Fruit fly (Drosophila melanogaster): Measurements from ENCODE around the gene CG32085.

CG32085 gene

dm6 chr3L:11704902-11705546, 24.9 kb upstream of the CG32085 start:
- TF ChIP-seq amos (GFP tag; IDR thresholded peaks at IDR 0.05; ENCODE audit: partially characterized antibody), result no peak
- no peak for TF ChIP-seq chn (GFP tag; optimal IDR thresholded peaks at IDR 0.05)
- peak; percentile 3 for TF ChIP-seq CG15514 (GFP tag; optimal IDR thresholded peaks at IDR 0.05)
- TF ChIP-seq unpg (GFP tag; optimal IDR thresholded peaks at IDR 0.05), result no peak
- TF ChIP-seq lov (optimal IDR thresholded peaks at IDR 0.05), result no peak
- no peak for TF ChIP-seq lov (GFP tag; IDR thresholded peaks at IDR 0.05)
- no peak for TF ChIP-seq ato (GFP tag; IDR thresholded peaks at IDR 0.05; ENCODE audit: partially characterized antibody)
- no peak for TF ChIP-seq Hmr (GFP tag; optimal IDR thresholded peaks at IDR 0.05)
- no peak for TF ChIP-seq CG2120 (GFP tag; optimal IDR thresholded peaks at IDR 0.05)
- no peak for TF ChIP-seq Tbp (GFP tag; optimal IDR thresholded peaks at IDR 0.05)
- peak; percentile 65 for TF ChIP-seq CG11696 (GFP tag; IDR thresholded peaks at IDR 0.05)
- no peak for TF ChIP-seq ham (GFP tag; IDR thresholded peaks at IDR 0.05)
- no peak for TF ChIP-seq gcm2 (GFP tag; optimal IDR thresholded peaks at IDR 0.05)
- no peak for TF ChIP-seq HLHmδ (GFP tag; optimal IDR thresholded peaks at IDR 0.05)
- TF ChIP-seq Pdp1 (GFP tag; optimal IDR thresholded peaks at IDR 0.05), result peak in 1 of 2 experiments; percentile 92
- TF ChIP-seq CG9609 (GFP tag; optimal IDR thresholded peaks at IDR 0.05), result no peak
- TF ChIP-seq Mad (GFP tag; optimal IDR thresholded peaks at IDR 0.05), result no peak
- no peak for TF ChIP-seq vfl (GFP tag; optimal IDR thresholded peaks at IDR 0.05)
- peak; percentile 8; the same call in 1 of the 3 replicates for TF ChIP-seq row (GFP tag; IDR thresholded peaks at IDR 0.05)
- no peak for TF ChIP-seq GATAe (GFP tag; conservative IDR thresholded peaks at IDR 0.05)
- no peak for TF ChIP-seq Lhr (GFP tag; optimal IDR thresholded peaks at IDR 0.05)
- no peak for TF ChIP-seq CG1024 (GFP tag; IDR thresholded peaks at IDR 0.05)
- no peak for TF ChIP-seq CG12299 (tag; optimal IDR thresholded peaks at IDR 0.05)
- TF ChIP-seq schlank (tag; optimal IDR thresholded peaks at IDR 0.05), result no peak
- TF ChIP-seq slp2 (GFP tag; optimal IDR thresholded peaks at IDR 0.05), result no peak
- no peak for TF ChIP-seq CG10147 (GFP tag; optimal IDR thresholded peaks at IDR 0.05)
- no peak for TF ChIP-seq YL-1 (GFP tag; optimal IDR thresholded peaks at IDR 0.05)
- TF ChIP-seq CG14014 (GFP tag; IDR thresholded peaks at IDR 0.05), result no peak
- peak in 1 of 2 experiments; percentile 50 for TF ChIP-seq Eip74EF (GFP tag; optimal IDR thresholded peaks at IDR 0.05)
- TF ChIP-seq nerfin-2 (GFP tag; IDR thresholded peaks at IDR 0.05; ENCODE audit: partially characterized antibody), result no peak
- no peak for TF ChIP-seq caup (GFP tag; optimal IDR thresholded peaks at IDR 0.05; ENCODE audit: severe bottlenecking)
- no peak for TF ChIP-seq lmd (GFP tag; IDR thresholded peaks at IDR 0.05)
- TF ChIP-seq CG10543 (GFP tag; optimal IDR thresholded peaks at IDR 0.05), result no peak
- TF ChIP-seq HLH54F (GFP tag; optimal IDR thresholded peaks at IDR 0.05), result no peak
- TF ChIP-seq Kr (GFP tag; optimal IDR thresholded peaks at IDR 0.05), result no peak
- no peak for TF ChIP-seq Sry-β (GFP tag; optimal IDR thresholded peaks at IDR 0.05)
- no peak for TF ChIP-seq HmgD (GFP tag; optimal IDR thresholded peaks at IDR 0.05)
- TF ChIP-seq sna (GFP tag; IDR thresholded peaks at IDR 0.05; ENCODE audit: partially characterized antibody), result no peak

- TF ChIP-seq cwo (GFP tag; optimal IDR thresholded peaks at IDR 0.05) (peak; percentile 22), Med (GFP tag) (peak; percentile 61), CG2875 (GFP tag; optimal IDR thresholded peaks at IDR 0.05) (no peak), CG4854 (GFP tag; optimal IDR thresholded peaks at IDR 0.05) (no peak), Meics (GFP tag; optimal IDR thresholded peaks at IDR 0.05) (no peak), zfh1 (GFP tag; IDR thresholded peaks at IDR 0.05) (0 out of 3 replicates have a peak, but pooled peaks have one; percentile 25), crol (GFP tag; IDR thresholded peaks at IDR 0.05) (peak; percentile 26; the same call in 1 of the 2 replicates), Neu2 (GFP tag; optimal IDR thresholded peaks at IDR 0.05; ENCODE audit: borderline replicate concordance) (no peak), vvl (GFP tag; IDR thresholded peaks at IDR 0.05) (peak; percentile 19; the same call in 1 of the 2 replicates), nau (GFP tag; optimal IDR thresholded peaks at IDR 0.05) (peak; percentile 38), mld (GFP tag; IDR thresholded peaks at IDR 0.05; ENCODE audit: partially characterized antibody) (no peak), chif (GFP tag; optimal IDR thresholded peaks at IDR 0.05) (no peak), CG7745 (tag; optimal IDR thresholded peaks at IDR 0.05) (no peak), seq (GFP tag; IDR thresholded peaks at IDR 0.05) (no peak)
These were observed 23.4 kb upstream of the CG32085 start for dm6 chr3L:11703579-11703978.

Measured in whole organism, embryonic.